Fruit fly (Drosophila melanogaster) whole organism, pupa: ENCODE measurements around the gene Chrac-16.

Source experiments
- CG34367 ChIP-seq: fragments of 200-800 bp; sonication (Bioruptor generic); optimal IDR thresholded peaks from 2 replicates; lab custom pipeline; 2018; ENCODE audit warnings: missing biosample characterization, mild to moderate bottlenecking, missing genetic modification characterization
- CG4496 ChIP-seq: fragments of 200-800 bp; sonication (Bioruptor generic); IDR thresholded peaks from 3 replicates; pipeline ENCODE4 v1.3.6; 2022; ENCODE audit warnings: missing biosample characterization, missing genetic modification characterization
- CG8301 ChIP-seq: fragments of 200-800 bp; sonication (Bioruptor generic); optimal IDR thresholded peaks from 2 replicates; lab custom pipeline; 2018; ENCODE audit warnings: missing biosample characterization, mild to moderate bottlenecking, missing genetic modification characterization
- D1 ChIP-seq: fragments of 200-800 bp; sonication (Bioruptor generic); optimal IDR thresholded peaks from 2 replicates; lab custom pipeline; 2018; ENCODE audit warnings: missing biosample characterization, mild to moderate bottlenecking, missing genetic modification characterization, moderate library complexity
- EcR ChIP-seq: fragments of 200-800 bp; sonication (Bioruptor generic); optimal IDR thresholded peaks from 3 replicates; lab custom pipeline; 2019; ENCODE audit warnings: missing biosample characterization, missing genetic modification characterization, mild to moderate bottlenecking, moderate library complexity, missing genetic modification reagents
- Pif1B ChIP-seq: fragments of 200-800 bp; sonication (Bioruptor generic); optimal IDR thresholded peaks from 3 replicates; lab custom pipeline; 2016; ENCODE audit warnings: missing biosample characterization, missing genetic modification characterization
- Snoo ChIP-seq: fragments of 200-800 bp; sonication (Bioruptor generic); optimal IDR thresholded peaks from 3 replicates; lab custom pipeline; 2017; ENCODE audit warnings: missing biosample characterization, mild to moderate bottlenecking, missing genetic modification characterization, inconsistent platforms
- gl ChIP-seq: fragments of 200-800 bp; sonication (Bioruptor generic); optimal IDR thresholded peaks from 2 replicates; lab custom pipeline; 2018; ENCODE audit warnings: missing biosample characterization, mild to moderate bottlenecking, missing genetic modification characterization
- rn ChIP-seq: fragments of 200-800 bp; sonication (Bioruptor generic); IDR thresholded peaks from 2 replicates; pipeline ENCODE4 v1.3.6; 2022; ENCODE audit warnings: missing biosample characterization, missing genetic modification characterization

dm6 chrX:12031400-12031799, 13.6 kb upstream of the Chrac-16 start, which contains the start of gene Cyp311a1:
- TF ChIP-seq gl (tag; lab: Kevin White, UChicago) (no peak), CG4496 (no peak), D1 (tag; lab: Kevin White, UChicago) (no peak), CG34367 (tag; lab: Kevin White, UChicago) (no peak), rn (no peak), EcR (GFP tag; lab: Kevin White, UChicago) (no peak), Pif1B (no peak), Snoo (tag; lab: Kevin White, UChicago) (no peak), CG8301 (tag; lab: Kevin White, UChicago) (no peak)
